Fruit fly (Drosophila melanogaster) whole organism, embryonic: ENCODE results near the gene CG13315.

Experiments
- CG10543 ChIP-seq: fragments of 200-800 bp; sonication (Bioruptor generic); optimal IDR thresholded peaks from 3 replicates; lab custom pipeline; 2017; ENCODE audit warnings: missing biosample characterization, mild to moderate bottlenecking, missing genetic modification characterization, moderate library complexity
- HLH4C ChIP-seq: fragments of 200-800 bp; sonication (Bioruptor generic); IDR thresholded peaks from 3 replicates; pipeline ENCODE4 v1.3.6; 2022; ENCODE audit warnings: missing biosample characterization, missing genetic modification characterization; ENCODE audit not compliant: partially characterized antibody
- Mrtf ChIP-seq: fragments of 200-800 bp; sonication (Bioruptor generic); IDR thresholded peaks from 3 replicates; pipeline ENCODE4 v1.3.6; 2022; ENCODE audit warnings: missing biosample characterization, missing genetic modification characterization
- Trl ChIP-seq, 3 experiments: fragments of >200 bp in 2 of 3; fragments of 200-800 bp in 1 of 3; sonication (Bioruptor generic) in 1 of 3; optimal IDR thresholded peaks; 2 replicates in 1 of 3; 3 replicates in 2 of 3; lab custom pipeline; 2016 to 2017; ENCODE audit warnings: missing biosample characterization in 1 of 3, missing genetic modification characterization in 1 of 3
- cato ChIP-seq: fragments of 200-800 bp; sonication (Bioruptor generic); optimal IDR thresholded peaks from 2 replicates; lab custom pipeline; 2016; ENCODE audit warnings: missing biosample characterization, missing genetic modification characterization, borderline replicate concordance
- maf-S ChIP-seq: fragments of 200-800 bp; sonication (Bioruptor generic); optimal IDR thresholded peaks from 2 replicates; lab custom pipeline; 2016; ENCODE audit warnings: missing biosample characterization, missing genetic modification characterization
- psq ChIP-seq: fragments of 200-800 bp; sonication (Bioruptor generic); optimal IDR thresholded peaks from 2 replicates; lab custom pipeline; 2017; ENCODE audit warnings: missing biosample characterization, missing genetic modification characterization
- vvl ChIP-seq: fragments of 200-800 bp; sonication (Bioruptor generic); IDR thresholded peaks from 2 replicates; pipeline ENCODE4 v1.3.6; 2022; ENCODE audit warnings: missing biosample characterization, missing genetic modification characterization
- wek ChIP-seq: fragments of 200-800 bp; sonication (Bioruptor generic); optimal IDR thresholded peaks from 3 replicates; lab custom pipeline; 2018; ENCODE audit warnings: missing biosample characterization, mild to moderate bottlenecking, missing genetic modification characterization, moderate library complexity

DNA sequence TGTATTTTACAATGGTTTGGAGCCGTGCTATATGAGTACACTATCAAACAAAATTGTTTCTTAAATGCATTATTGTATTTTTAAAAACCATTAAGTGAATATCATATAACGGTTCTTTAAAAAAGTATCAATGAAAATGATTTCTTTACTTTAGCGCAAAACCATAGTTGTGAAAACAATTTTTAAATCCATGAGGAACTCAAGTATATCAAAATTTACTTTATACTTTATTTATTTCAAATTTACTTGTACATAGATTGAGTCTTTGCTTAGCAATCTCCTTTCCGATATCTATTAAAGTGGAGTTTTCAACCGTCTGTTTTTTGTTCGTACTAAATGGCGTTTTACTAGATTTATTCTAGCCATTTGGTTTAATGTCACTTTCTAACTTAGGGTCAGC, 49.6 kb upstream of the CG13315 start, which contains the start of gene Argk2:
- TF ChIP-seq maf-S (GFP tag; lab: Kevin White, UChicago): no peak
- no peak for TF ChIP-seq psq (GFP tag; lab: Kevin White, UChicago)
- TF ChIP-seq wek (GFP tag; lab: Kevin White, UChicago): no peak
- TF ChIP-seq CG10543 (GFP tag; lab: Kevin White, UChicago): no peak
- no peak for TF ChIP-seq Trl (optimal IDR thresholded peaks at IDR 0.05; lab: Kevin White, UChicago)
- TF ChIP-seq Trl (GFP tag; optimal IDR thresholded peaks at IDR 0.05; lab: Kevin White, UChicago): no peak
- TF ChIP-seq vvl: peak; percentile 40; the same call in 1 of the 2 replicates
- no peak for TF ChIP-seq cato (GFP tag; lab: Kevin White, UChicago)
- TF ChIP-seq HLH4C (GFP tag; lab: Robert Waterston, UW): no peak
- no peak for TF ChIP-seq Mrtf (GFP tag; lab: Robert Waterston, UW)
